Fruit fly (Drosophila melanogaster): ENCODE data around the gene Prosbeta2R1.

The Prosbeta2R1 gene

DNA sequence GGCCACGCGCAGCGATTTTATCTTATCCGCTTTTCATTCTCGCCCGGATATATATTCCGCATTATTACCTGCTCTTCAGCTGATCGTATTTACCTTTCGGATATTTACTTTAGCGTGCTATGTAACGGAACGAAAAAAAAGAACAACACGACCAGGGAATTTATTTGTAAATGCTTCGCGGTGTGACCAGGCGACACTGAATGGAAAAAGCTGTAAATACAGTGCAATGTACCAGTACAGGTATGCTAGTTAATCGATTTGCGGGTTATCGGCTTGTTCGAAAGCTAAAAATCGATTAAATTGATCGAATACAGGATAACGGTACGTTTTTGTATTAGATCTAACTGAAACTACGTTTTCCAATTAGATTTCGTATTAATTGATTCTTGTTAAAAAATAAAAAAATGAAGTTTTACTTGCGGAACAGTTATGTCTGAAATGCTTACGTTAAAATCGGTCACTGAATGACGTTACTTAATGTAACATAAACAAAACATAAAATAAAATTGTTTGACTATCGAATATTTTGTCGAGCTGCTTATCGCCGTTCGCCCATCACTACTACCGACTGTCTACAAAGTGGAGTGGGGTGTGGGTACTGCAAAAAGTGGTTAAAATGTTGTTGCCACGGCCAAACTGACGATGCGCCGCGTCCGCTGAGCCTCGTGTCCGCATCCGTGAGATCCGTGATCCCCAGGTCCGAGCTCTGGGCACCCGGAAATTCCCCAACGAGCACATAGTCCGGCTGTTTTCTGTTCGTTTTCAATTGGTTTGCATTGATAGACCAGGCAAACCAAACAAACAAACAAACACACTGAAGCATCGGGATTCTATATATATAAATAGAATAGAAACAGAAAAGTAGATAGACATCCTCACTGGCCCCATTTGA is 44.5 kb upstream of the Prosbeta2R1 start, which contains the start of the genes MAPk-Ak2 and CG42699 (continued):
- TF ChIP-seq HmgZ (tag; optimal IDR thresholded peaks at IDR 0.05) = peak; percentile 75
- peak; percentile 90 for TF ChIP-seq ci (GFP tag; IDR thresholded peaks at IDR 0.05)
- TF ChIP-seq slp2 (GFP tag; optimal IDR thresholded peaks at IDR 0.05) = peak; percentile 56
- no peak for TF ChIP-seq CG14050 (GFP tag; IDR thresholded peaks at IDR 0.05)
- peak; percentile 34; the same call in 1 of the 2 replicates for TF ChIP-seq MBD-R2 (GFP tag; IDR thresholded peaks at IDR 0.05)
- TF ChIP-seq CG14667 (GFP tag; IDR thresholded peaks at IDR 0.05) = no peak
- peak; percentile 65 for TF ChIP-seq HLH54F (GFP tag; optimal IDR thresholded peaks at IDR 0.05)
- peak; percentile 24; the same call in 1 of the 2 replicates for TF ChIP-seq wdn (GFP tag; IDR thresholded peaks at IDR 0.05)
- TF ChIP-seq mld (GFP tag; IDR thresholded peaks at IDR 0.05; ENCODE audit: partially characterized antibody) = peak; percentile 61; the same call in 2 of the 3 replicates
- peak; percentile 69 for TF ChIP-seq gem (tag; optimal IDR thresholded peaks at IDR 0.05)
- TF ChIP-seq MTF-1 (GFP tag; optimal IDR thresholded peaks at IDR 0.05; ENCODE audit: borderline replicate concordance) = peak; percentile 93
- TF ChIP-seq CG9876 (GFP tag; optimal IDR thresholded peaks at IDR 0.05) = peak; percentile 65
- TF ChIP-seq corto (GFP tag; optimal IDR thresholded peaks at IDR 0.05) = no peak
- TF ChIP-seq gsb (GFP tag; IDR thresholded peaks at IDR 0.05) = 0 out of 2 replicates have a peak, but pooled peaks have one; percentile 36
- TF ChIP-seq CG12744 (GFP tag; optimal IDR thresholded peaks at IDR 0.05) = peak; percentile 78
- TF ChIP-seq schlank (tag; optimal IDR thresholded peaks at IDR 0.05) = peak; percentile 83
- peak; percentile 58; the same call in 1 of the 2 replicates for TF ChIP-seq stc (GFP tag; IDR thresholded peaks at IDR 0.05)
- peak; percentile 24; the same call in 1 of the 2 replicates for TF ChIP-seq CG2129 (GFP tag; IDR thresholded peaks at IDR 0.05; ENCODE audit: partially characterized antibody)
- no peak for TF ChIP-seq peb (GFP tag; IDR thresholded peaks at IDR 0.05)
- TF ChIP-seq inv (GFP tag; IDR thresholded peaks at IDR 0.05; ENCODE audit: partially characterized antibody) = peak; percentile 54
- peak; percentile 89 for TF ChIP-seq CG4328 (GFP tag; optimal IDR thresholded peaks at IDR 0.05)
- TF ChIP-seq ttk (GFP tag; IDR thresholded peaks at IDR 0.05) = no peak
- TF ChIP-seq Drgx (GFP tag; IDR thresholded peaks at IDR 0.05) = no peak
- peak; percentile 55 for TF ChIP-seq NC2α (GFP tag; optimal IDR thresholded peaks at IDR 0.05)
- TF ChIP-seq CG2889 (GFP tag; IDR thresholded peaks at IDR 0.05) = no peak
- TF ChIP-seq CG10959 (GFP tag; IDR thresholded peaks at IDR 0.05) = peak; percentile 13; the same call in 1 of the 2 replicates
- peak; percentile 76; the same call in 1 of the 3 replicates for TF ChIP-seq otp (GFP tag; IDR thresholded peaks at IDR 0.05)
- peak; percentile 87 for TF ChIP-seq CG33213 (GFP tag; optimal IDR thresholded peaks at IDR 0.05)
- TF ChIP-seq sd (tag; optimal IDR thresholded peaks at IDR 0.05) = peak; percentile 92
- peak; percentile 21 for TF ChIP-seq Deaf1 (tag; optimal IDR thresholded peaks at IDR 0.05)
- TF ChIP-seq Atf-2 (GFP tag; optimal IDR thresholded peaks at IDR 0.05) = peak; percentile 74
- TF ChIP-seq ewg (GFP tag; optimal IDR thresholded peaks at IDR 0.05) = peak; percentile 71
- TF ChIP-seq Chrac-16 (GFP tag; optimal IDR thresholded peaks at IDR 0.05) = no peak
- peak; percentile 16; the same call in 2 of the 3 replicates for TF ChIP-seq CG34224 (GFP tag; IDR thresholded peaks at IDR 0.05; ENCODE audit: partially characterized antibody)
- no peak for TF ChIP-seq CG31388 (GFP tag; optimal IDR thresholded peaks at IDR 0.05)
- TF ChIP-seq CG10267 (tag; optimal IDR thresholded peaks at IDR 0.05) = peak; percentile 46
- peak; percentile 62; the same call in 2 of the 4 replicates for TF ChIP-seq Dll (GFP tag; IDR thresholded peaks at IDR 0.05; ENCODE audit: partially characterized antibody)
- peak; percentile 80 for TF ChIP-seq Dek (tag; optimal IDR thresholded peaks at IDR 0.05)
- no peak for TF ChIP-seq usp (GFP tag; optimal IDR thresholded peaks at IDR 0.05)
- peak; percentile 62 for TF ChIP-seq CG12219 (GFP tag; optimal IDR thresholded peaks at IDR 0.05)
- TF ChIP-seq Hmx (GFP tag; optimal IDR thresholded peaks at IDR 0.05) = no peak
- TF ChIP-seq Bgb (GFP tag; IDR thresholded peaks at IDR 0.05; ENCODE audit: partially characterized antibody) = peak; percentile 72
- peak; percentile 67 for TF ChIP-seq CG5245 (GFP tag; optimal IDR thresholded peaks at IDR 0.05)
- peak; percentile 62 for TF ChIP-seq Hand (GFP tag; optimal IDR thresholded peaks at IDR 0.05)
- TF ChIP-seq Mrtf (GFP tag; IDR thresholded peaks at IDR 0.05) = no peak; the same call in 2 of the 3 replicates
- TF ChIP-seq CG17359 (tag; optimal IDR thresholded peaks at IDR 0.05) = peak; percentile 85
- peak; percentile 97 for TF ChIP-seq Med (GFP tag)
- TF ChIP-seq ftz-f1 (GFP tag; optimal IDR thresholded peaks at IDR 0.05) = no peak
